Worm (Caenorhabditis elegans) whole organism, mixed stage, embryonic: ENCODE results near the gene aff-1.

Experiments
- bed-3 ChIP-seq: fragments of 200-800 bp; sonication (Bioruptor generic); optimal IDR thresholded peaks from 3 replicates; lab custom pipeline; 2018; ENCODE audit warnings: mild to moderate bottlenecking, missing genetic modification characterization, moderate library complexity, missing compliant biosample characterization
- elt-3 ChIP-seq: fragments of 150-350 bp; optimal IDR thresholded peaks from 2 replicates; lab custom pipeline; 2014; ENCODE audit warnings: missing biosample characterization, missing genetic modification characterization
- ham-2 ChIP-seq: fragments of 200-800 bp; sonication (Bioruptor generic); optimal IDR thresholded peaks from 2 replicates; lab custom pipeline; 2018; ENCODE audit warnings: mild to moderate bottlenecking, missing genetic modification characterization, missing compliant biosample characterization
- lin-13 ChIP-seq: fragments of 150-350 bp; optimal IDR thresholded peaks from 2 replicates; lab custom pipeline; 2014; ENCODE audit warnings: missing biosample characterization, missing genetic modification characterization
- pha-4 ChIP-seq: fragments of 150-350 bp; optimal IDR thresholded peaks from 2 replicates; lab custom pipeline; 2018; ENCODE audit warnings: missing biosample characterization, missing genetic modification reagents, missing genetic modification characterization
- snpc-4 ChIP-seq: fragments of 150-350 bp; optimal IDR thresholded peaks from 2 replicates; lab custom pipeline; 2014; ENCODE audit warnings: missing biosample characterization, missing genetic modification characterization
- unc-62 ChIP-seq: fragments of 150-350 bp; optimal IDR thresholded peaks from 2 replicates; lab custom pipeline; 2014; ENCODE audit warnings: missing biosample characterization, missing genetic modification reagents, missing genetic modification characterization
- ztf-11 ChIP-seq: fragments of 150-350 bp; optimal IDR thresholded peaks from 2 replicates; lab custom pipeline; 2014; ENCODE audit warnings: missing biosample characterization, missing genetic modification characterization

ce11 chrII:6836762-6837566 lies 26.6 kb downstream of the aff-1 start:
- TF ChIP-seq pha-4 (tag; lab: Kevin White, UChicago) (peak; percentile 61), ham-2 (no peak), ztf-11 (tag; lab: Kevin White, UChicago) (no peak), bed-3 (GFP tag; lab: Kevin White, UChicago) (no peak), unc-62 (GFP tag; lab: Kevin White, UChicago) (no peak), lin-13 (no peak), elt-3 (tag; lab: Kevin White, UChicago) (no peak), snpc-4 (tag; lab: Kevin White, UChicago) (no peak)
